Fruit fly (Drosophila melanogaster) whole organism, larva: Measurements from ENCODE around the gene G6P.

Experiments
- noc ChIP-seq: fragments of 200-800 bp; sonication (Bioruptor generic); optimal IDR thresholded peaks from 3 replicates; lab custom pipeline; 2019; ENCODE audit warnings: missing biosample characterization, mild to moderate bottlenecking, missing genetic modification characterization, moderate library complexity

The G6P gene

dm6 chr2L:2839850-2840249, 24.3 kb upstream of the G6P start, which contains the start of gene CG2975:
Gene CG2975 (plus strand): TSS chr2L:2840124.
- no peak for TF ChIP-seq noc

- no peak for TF ChIP-seq noc
Observed at dm6 chr2L:2837742-2838461, 22.3 kb upstream of the G6P start, which contains the start of the genes CG3119 and Cpr23B. Gene CG3119 (minus strand): TSS chr2L:2837833. Gene Cpr23B (plus strand): TSS chr2L:2838411.

DNA sequence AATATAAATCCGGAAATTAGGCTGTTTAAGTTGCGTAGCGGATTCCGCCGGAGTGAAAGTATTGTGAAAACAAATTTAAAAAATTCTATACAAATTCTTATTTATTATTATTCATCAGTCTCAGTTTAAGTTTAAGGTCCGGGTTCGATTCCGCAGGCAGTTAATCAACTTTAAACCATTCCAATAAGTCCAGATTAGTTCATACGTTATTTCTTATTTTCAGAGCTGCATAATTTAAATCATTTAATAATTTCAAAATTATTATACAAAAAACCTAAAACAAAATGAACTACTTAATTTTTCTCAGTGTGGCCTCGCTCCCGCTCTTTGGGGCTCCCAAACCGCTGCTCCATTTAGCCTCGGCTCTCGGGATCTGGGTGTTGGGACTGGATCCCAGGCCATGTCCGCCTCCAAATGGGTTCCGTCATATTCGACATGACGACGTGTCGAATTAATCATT, 14.8 kb upstream of the G6P start:
- TF ChIP-seq noc, result peak; percentile 91

DNA sequence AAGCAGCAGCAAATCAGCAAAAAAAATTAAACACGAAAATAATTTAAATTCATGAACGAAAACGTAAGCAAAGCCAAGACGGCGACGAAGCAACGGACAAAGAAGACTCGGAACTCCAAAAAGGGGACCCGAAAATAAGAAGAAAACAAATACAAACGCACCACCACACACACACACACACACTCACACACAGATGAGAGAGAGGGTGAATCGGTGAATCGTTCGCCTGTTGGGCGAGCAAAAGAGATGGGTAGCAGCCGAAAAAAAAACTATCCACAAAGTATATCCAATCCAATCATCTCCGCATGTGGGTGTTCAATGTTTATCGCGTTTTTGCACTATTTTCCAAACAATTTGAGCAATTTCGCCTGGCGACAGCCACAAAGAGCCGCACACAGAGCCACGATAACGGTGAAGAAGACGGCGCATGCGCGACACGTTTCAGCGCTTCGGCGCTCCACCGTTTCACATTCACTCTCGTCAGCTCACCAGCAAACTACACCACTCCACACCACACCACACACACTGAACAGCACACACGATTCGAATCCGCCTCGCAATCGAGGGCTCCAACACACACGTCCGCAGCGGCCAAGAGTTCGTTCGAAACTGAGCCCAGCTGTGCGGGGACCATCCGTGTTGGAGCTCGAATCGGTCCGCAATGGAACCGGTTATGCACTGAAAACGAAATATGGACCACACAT, 14.2 kb upstream of the G6P start, which contains the start of gene Duox:
TSS of gene Duox (minus strand) at position 612 of the 704 bp plus-strand sequence.
- no peak for TF ChIP-seq noc

- no peak for TF ChIP-seq noc
Observed at dm6 chr2L:2825406-2825805, 9.8 kb upstream of the G6P start, which contains the start of gene CG3123. Gene CG3123 (minus strand): TSS chr2L:2825506.

DNA sequence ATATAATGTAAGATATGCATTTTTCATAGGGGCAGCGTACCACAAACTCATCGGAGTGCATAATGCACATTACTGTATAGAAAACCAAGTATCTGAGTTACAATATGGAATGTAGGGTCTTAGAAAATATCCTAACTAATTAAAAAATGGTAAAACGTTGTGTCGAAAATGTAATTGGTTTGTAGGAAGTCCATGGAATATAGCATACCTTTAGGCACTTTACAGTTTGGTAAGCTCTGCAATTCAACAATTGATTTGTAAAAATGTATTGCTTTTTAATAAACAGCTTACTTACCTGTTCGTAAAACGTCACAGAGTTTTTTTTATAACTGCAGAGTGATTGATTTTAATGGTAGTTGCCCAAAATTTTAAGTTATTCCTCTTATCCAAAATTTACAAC, 3.4 kb downstream of the G6P start, which contains the start of gene CG2964:
TSS of gene CG2964 (plus strand) at position 301 of the 400 bp plus-strand sequence.
- TF ChIP-seq noc, result no peak

DNA sequence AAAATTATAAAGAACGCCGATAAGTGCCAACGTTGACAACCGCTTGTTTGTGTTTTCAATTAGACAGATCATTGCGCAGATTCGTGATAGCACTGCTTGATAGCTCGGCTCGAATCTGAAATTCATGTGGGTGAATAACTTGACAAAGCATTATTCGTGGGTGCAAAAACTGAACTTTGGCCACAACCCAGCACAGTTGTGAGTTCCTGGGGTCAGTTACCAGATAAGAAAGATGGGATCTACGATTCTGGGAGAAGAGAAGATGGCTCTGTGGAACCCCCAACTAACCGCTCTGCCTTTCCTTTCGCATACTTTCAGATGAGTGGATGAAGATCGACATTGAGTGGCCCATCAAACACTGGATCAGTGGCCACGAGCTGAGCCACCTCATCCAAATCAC, 4.7 kb downstream of the G6P start:
- peak; percentile 79 for TF ChIP-seq noc

DNA sequence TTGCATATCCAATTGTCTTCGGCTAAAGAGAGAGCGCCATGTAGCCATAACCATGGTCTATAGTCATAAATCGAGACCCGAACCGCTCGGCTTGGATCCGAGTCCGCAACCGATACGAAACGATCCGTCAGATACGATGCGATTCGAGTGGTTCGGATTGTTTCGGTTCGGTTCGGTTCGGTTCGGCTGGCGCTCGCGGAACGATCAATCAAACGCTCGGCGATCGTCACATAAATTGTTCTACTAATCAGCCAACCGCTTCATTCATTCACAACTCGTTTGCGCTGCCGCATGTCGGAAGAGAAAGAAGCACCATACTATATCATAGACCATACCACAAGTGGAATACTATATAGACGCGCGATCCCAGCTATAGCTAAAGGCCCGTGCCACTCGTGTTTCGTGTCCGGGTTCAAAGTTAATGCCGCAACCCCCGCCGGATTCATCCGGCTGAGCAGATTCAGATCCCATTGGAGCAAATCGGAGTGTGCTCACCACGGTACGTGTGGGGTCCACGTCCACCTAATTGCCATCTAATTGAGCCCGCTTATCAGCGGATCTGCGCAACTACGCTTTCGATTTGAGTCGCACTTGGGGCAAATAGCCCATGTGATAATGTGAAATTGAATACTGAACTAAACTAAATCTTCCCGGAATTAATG, 7.4 kb downstream of the G6P start:
- peak; percentile 49 for TF ChIP-seq noc

dm6 chr2L:2807597-2807996, 8.0 kb downstream of the G6P start:
- no peak for TF ChIP-seq noc

DNA sequence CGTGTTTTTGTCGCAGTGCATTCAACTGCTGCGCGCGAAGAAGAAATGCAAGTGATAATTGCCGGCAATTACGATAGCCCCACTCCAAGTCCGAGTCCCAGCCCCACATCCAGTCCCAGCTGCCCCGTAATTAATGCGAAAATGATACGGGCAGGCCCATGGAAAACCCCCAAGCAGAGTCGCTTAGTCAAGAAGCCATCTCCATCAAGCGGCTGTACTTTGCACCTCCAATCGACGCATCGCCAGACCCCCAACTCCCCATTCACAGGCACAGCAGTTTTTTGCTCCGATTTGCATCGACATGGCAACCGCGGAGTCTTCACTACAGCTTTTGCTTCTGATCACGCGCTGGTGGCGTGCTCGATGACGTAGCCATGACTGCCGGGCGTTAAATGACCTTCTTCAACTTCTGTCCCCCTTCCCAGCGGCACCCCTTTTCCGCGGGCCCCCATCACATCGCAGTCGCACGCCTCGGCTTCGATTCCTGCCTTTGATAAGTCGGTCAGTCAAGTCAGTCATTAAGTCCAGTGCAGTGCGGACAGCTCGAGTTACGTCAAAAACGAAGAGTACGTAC, 9.3 kb downstream of the G6P start:
- no peak for TF ChIP-seq noc

DNA sequence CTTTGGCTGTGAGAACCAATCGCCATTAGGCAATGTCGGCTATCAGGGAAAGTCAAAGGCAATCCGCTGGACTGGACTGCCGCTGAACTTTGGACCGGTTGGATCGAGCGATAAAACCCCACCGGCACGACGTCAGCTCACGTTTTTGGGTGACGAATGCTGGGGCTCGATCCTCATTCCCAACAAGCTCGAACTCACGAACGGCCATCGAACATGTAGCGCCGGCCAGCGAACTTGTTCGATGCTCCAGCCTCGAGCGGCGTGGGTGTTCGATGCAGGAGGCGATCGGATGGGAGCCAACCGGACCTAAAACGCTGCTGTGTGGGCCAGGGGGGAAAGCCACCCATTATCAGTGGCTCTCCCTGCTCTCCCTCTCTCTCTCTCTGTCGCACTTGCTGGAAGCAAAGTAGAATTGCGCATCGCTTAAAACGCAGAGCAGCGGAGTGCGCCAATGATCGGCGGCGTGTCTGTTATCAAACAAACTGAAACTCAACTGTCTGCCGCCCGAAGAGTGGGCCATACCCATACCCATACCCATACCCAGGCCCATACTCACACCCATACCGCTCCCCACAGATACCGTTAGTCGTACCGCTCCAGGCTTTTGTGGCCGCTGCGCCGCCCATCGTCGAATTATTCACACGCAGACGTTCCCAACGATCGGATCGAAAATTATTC, 10.8 kb downstream of the G6P start, which contains the start of gene daw:
TSS of gene daw (plus strand) at position 628 of the 678 bp plus-strand sequence.
- TF ChIP-seq noc, result peak; percentile 5

dm6 chr2L:2802527-2802926, 13.0 kb downstream of the G6P start:
- TF ChIP-seq noc, result no peak

dm6 chr2L:2800956-2801776, 14.4 kb downstream of the G6P start:
- TF ChIP-seq noc, result peak; percentile 35

dm6 chr2L:2799909-2800478, 15.6 kb downstream of the G6P start, which contains the start of gene Syt1:
Gene Syt1 (minus strand): TSS chr2L:2799979.
- TF ChIP-seq noc, result no peak

dm6 chr2L:2797186-2797585, 18.4 kb downstream of the G6P start:
- TF ChIP-seq noc, result no peak
